Fruit fly (Drosophila melanogaster) whole organism: ENCODE data around the gene Pdp1.

ENCODE experiments used
- CG8478 ChIP-seq: fragments of >200 bp; optimal IDR thresholded peaks from 2 replicates; lab custom pipeline; 2018; ENCODE audit warnings: inconsistent platforms
- Dll ChIP-seq: fragments of >200 bp; optimal IDR thresholded peaks from 2 replicates; lab custom pipeline; 2017
- EcR ChIP-seq, 2 experiments: fragments of >200 bp; optimal IDR thresholded peaks; 2 replicates each; lab custom pipeline; 2017; ENCODE audit warnings: missing biosample characterization in 2 of 2, missing genetic modification characterization in 2 of 2, missing genetic modification reagents in 2 of 2
- pan ChIP-seq: fragments of >200 bp; optimal IDR thresholded peaks from 2 replicates; lab custom pipeline; 2017
- psq ChIP-seq: fragments of >200 bp; optimal IDR thresholded peaks from 2 replicates; lab custom pipeline; 2017

dm6 chr3L:7883298-7883697, 16.1 kb upstream of the Pdp1 start:
- TF ChIP-seq CG8478 (lab: Kevin White, UChicago) (no peak), pan (lab: Kevin White, UChicago) (no peak), psq (no peak), Dll (lab: Kevin White, UChicago) (no peak), EcR (GFP tag; optimal IDR thresholded peaks at IDR 0.05; lab: Kevin White, UChicago) (no peak)
